Fruit fly (Drosophila melanogaster): ENCODE data around the gene CG33127.
A peak's percentile ranks its signal among the peaks of the same experiment; 100 is the strongest.

Gene CG33127

dm6 chr2L:308194-308706 is 13.7 kb upstream of the CG33127 start:
- TF ChIP-seq rn (GFP tag; IDR thresholded peaks at IDR 0.05): no peak
- TF ChIP-seq CG12605 (GFP tag; IDR thresholded peaks at IDR 0.05): no peak
- TF ChIP-seq CG10348 (GFP tag; IDR thresholded peaks at IDR 0.05): no peak
- TF ChIP-seq Pif1A (GFP tag; optimal IDR thresholded peaks at IDR 0.05): no peak
- no peak for TF ChIP-seq CG8159 (tag; optimal IDR thresholded peaks at IDR 0.05)
- TF ChIP-seq CG4496 (GFP tag; IDR thresholded peaks at IDR 0.05): no peak
- TF ChIP-seq gl (tag; optimal IDR thresholded peaks at IDR 0.05): no peak
- TF ChIP-seq CG15710 (tag; optimal IDR thresholded peaks at IDR 0.05): no peak
- no peak for TF ChIP-seq CG13204 (GFP tag; optimal IDR thresholded peaks at IDR 0.05)
- no peak for TF ChIP-seq CG34367 (tag; optimal IDR thresholded peaks at IDR 0.05)
- TF ChIP-seq Pif1B (GFP tag; optimal IDR thresholded peaks at IDR 0.05): no peak
- TF ChIP-seq D1 (tag; optimal IDR thresholded peaks at IDR 0.05): no peak
- TF ChIP-seq EcR (GFP tag; optimal IDR thresholded peaks at IDR 0.05): no peak

- TF ChIP-seq Pif1A (GFP tag; optimal IDR thresholded peaks at IDR 0.05) (no peak), EcR (GFP tag; optimal IDR thresholded peaks at IDR 0.05) (no peak), Ets98B (GFP tag; IDR thresholded peaks at IDR 0.05) (no peak), CG8159 (tag; optimal IDR thresholded peaks at IDR 0.05) (no peak)
These were observed 12.7 kb upstream of the CG33127 start for dm6 chr2L:309177-309576.

- TF ChIP-seq CG9948 (tag; optimal IDR thresholded peaks at IDR 0.05): no peak
- no peak for TF ChIP-seq CG10348 (GFP tag; IDR thresholded peaks at IDR 0.05)
- no peak for TF ChIP-seq Snoo (tag; optimal IDR thresholded peaks at IDR 0.05)
- 0 out of 2 replicates have a peak, but pooled peaks have one; percentile 35 for TF ChIP-seq CG12605 (GFP tag; IDR thresholded peaks at IDR 0.05)
- no peak for TF ChIP-seq gl (tag; optimal IDR thresholded peaks at IDR 0.05)
- TF ChIP-seq CG8159 (tag; optimal IDR thresholded peaks at IDR 0.05): no peak
- no peak for TF ChIP-seq CG14655 (GFP tag; optimal IDR thresholded peaks at IDR 0.05)
- no peak for TF ChIP-seq CG8301 (tag; optimal IDR thresholded peaks at IDR 0.05)
- peak; percentile 55; the same call in 2 of the 3 replicates for TF ChIP-seq CG4496 (GFP tag; IDR thresholded peaks at IDR 0.05)
- 0 out of 3 replicates have a peak, but pooled peaks have one; percentile 14 for TF ChIP-seq fd96Ca (GFP tag; IDR thresholded peaks at IDR 0.05)
- peak; percentile 50 for TF ChIP-seq Ets98B (GFP tag; IDR thresholded peaks at IDR 0.05)
- no peak for TF ChIP-seq EcR (GFP tag; optimal IDR thresholded peaks at IDR 0.05)
These were observed 12.0 kb upstream of the CG33127 start for dm6 chr2L:309812-310431.

DNA sequence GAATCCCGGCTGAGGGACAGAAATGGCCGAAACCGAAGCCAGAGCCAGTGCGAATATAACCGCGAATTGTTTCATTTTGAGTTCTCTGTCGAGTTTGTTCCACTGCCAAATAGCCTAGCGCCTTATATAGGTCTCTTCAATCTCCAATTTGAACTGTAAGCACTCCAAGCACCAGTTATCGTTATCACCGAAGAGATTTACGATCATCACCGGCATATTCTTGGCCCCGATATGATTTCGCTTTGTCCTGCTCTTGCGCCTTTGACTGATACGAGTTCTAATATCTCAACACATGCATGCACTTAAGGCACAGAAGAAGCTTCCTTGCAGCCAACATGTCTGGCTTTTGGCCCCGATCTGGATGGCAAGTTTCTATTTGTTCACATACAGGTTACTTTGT is 2.7 kb upstream of the CG33127 start, which contains the start of gene CG11912:
Gene CG11912, minus strand, starts transcription at position 101 of the 400 bp plus-strand sequence.
- TF ChIP-seq rn (GFP tag; IDR thresholded peaks at IDR 0.05) (no peak), CG10348 (GFP tag; IDR thresholded peaks at IDR 0.05) (no peak), CG17806 (tag; optimal IDR thresholded peaks at IDR 0.05) (no peak), CG9948 (tag; optimal IDR thresholded peaks at IDR 0.05) (no peak), CG15710 (tag; optimal IDR thresholded peaks at IDR 0.05) (no peak), CG34367 (tag; optimal IDR thresholded peaks at IDR 0.05) (no peak), CG12605 (GFP tag; IDR thresholded peaks at IDR 0.05) (no peak), fd96Ca (GFP tag; IDR thresholded peaks at IDR 0.05) (no peak), EcR (GFP tag; optimal IDR thresholded peaks at IDR 0.05) (no peak), CG8301 (tag; optimal IDR thresholded peaks at IDR 0.05) (no peak), gl (tag; optimal IDR thresholded peaks at IDR 0.05) (no peak), CG14655 (GFP tag; optimal IDR thresholded peaks at IDR 0.05) (no peak), CG4496 (GFP tag; IDR thresholded peaks at IDR 0.05) (no peak), Pif1B (GFP tag; optimal IDR thresholded peaks at IDR 0.05) (no peak), Ets98B (GFP tag; IDR thresholded peaks at IDR 0.05) (no peak), CG13204 (GFP tag; optimal IDR thresholded peaks at IDR 0.05) (no peak), CG32121 (GFP tag; IDR thresholded peaks at IDR 0.05) (no peak)

dm6 chr2L:319745-320144 is 2.2 kb upstream of the CG33127 start:
- no peak for TF ChIP-seq Pif1A (GFP tag; optimal IDR thresholded peaks at IDR 0.05)
- no peak for TF ChIP-seq EcR (GFP tag; optimal IDR thresholded peaks at IDR 0.05)
- TF ChIP-seq CG4496 (GFP tag; IDR thresholded peaks at IDR 0.05): no peak
- TF ChIP-seq Ets98B (GFP tag; IDR thresholded peaks at IDR 0.05): no peak
- no peak for TF ChIP-seq fd96Ca (GFP tag; IDR thresholded peaks at IDR 0.05)
- TF ChIP-seq rn (GFP tag; IDR thresholded peaks at IDR 0.05): no peak
- TF ChIP-seq CG17806 (tag; optimal IDR thresholded peaks at IDR 0.05): no peak
- TF ChIP-seq gl (tag; optimal IDR thresholded peaks at IDR 0.05): no peak
- TF ChIP-seq CG13204 (GFP tag; optimal IDR thresholded peaks at IDR 0.05): no peak
- TF ChIP-seq CG8159 (tag; optimal IDR thresholded peaks at IDR 0.05): no peak
- TF ChIP-seq CG9948 (tag; optimal IDR thresholded peaks at IDR 0.05): no peak
- no peak for TF ChIP-seq Snoo (tag; optimal IDR thresholded peaks at IDR 0.05)
- no peak for TF ChIP-seq CG34367 (tag; optimal IDR thresholded peaks at IDR 0.05)

DNA sequence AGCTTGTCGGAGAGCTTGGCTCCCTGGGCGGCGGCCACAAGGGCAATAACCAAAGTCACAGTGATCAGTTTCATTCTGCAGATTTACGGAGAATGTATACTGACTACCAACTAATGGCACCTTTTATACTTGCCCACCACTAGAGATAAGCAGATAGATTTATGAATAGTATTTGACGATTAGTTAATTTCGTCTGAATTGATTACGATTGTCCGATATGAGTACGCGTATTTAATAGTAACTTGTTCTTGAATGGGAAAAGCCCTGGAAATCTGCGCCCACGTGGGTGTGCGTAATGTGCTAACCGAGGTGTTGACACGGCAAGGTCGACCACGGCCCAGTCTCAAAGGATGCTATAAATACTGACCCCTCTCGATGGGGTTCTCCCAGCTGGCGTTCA is 753 bp upstream of the CG33127 start, which contains the start of gene CG11911:
Gene CG11911, minus strand, starts transcription at position 101 of the 400 bp plus-strand sequence.
- TF ChIP-seq gl (tag; optimal IDR thresholded peaks at IDR 0.05): no peak
- TF ChIP-seq Snoo (tag; optimal IDR thresholded peaks at IDR 0.05): no peak
- no peak for TF ChIP-seq EcR (GFP tag; optimal IDR thresholded peaks at IDR 0.05)
- no peak for TF ChIP-seq fd96Ca (GFP tag; IDR thresholded peaks at IDR 0.05)
- no peak for TF ChIP-seq CG13204 (GFP tag; optimal IDR thresholded peaks at IDR 0.05)
- no peak for TF ChIP-seq CG17806 (tag; optimal IDR thresholded peaks at IDR 0.05)
- no peak for TF ChIP-seq CG14655 (GFP tag; optimal IDR thresholded peaks at IDR 0.05)
